Worm (Caenorhabditis elegans) whole organism, L1 larva: ENCODE data around the gene W08F4.10.
"Not testable (repeated sequence)": the region's sequence is repeated elsewhere in the genome, so short reads cannot be mapped to it uniquely, and the experiment has no call there.

Experiments used
- C04F5.9 ChIP-seq: sonication (generic microtip); optimal IDR thresholded peaks from 2 replicates; lab custom pipeline; 2016; ENCODE audit warnings: missing genetic modification characterization, missing compliant biosample characterization
- alr-1 ChIP-seq: fragments of 200-800 bp; sonication (Bioruptor generic); optimal IDR thresholded peaks from 2 replicates; lab custom pipeline; 2018; ENCODE audit warnings: borderline replicate concordance, mild to moderate bottlenecking, missing genetic modification characterization, missing compliant biosample characterization
- aly-2 ChIP-seq: fragments of 150-350 bp; optimal IDR thresholded peaks from 2 replicates; lab custom pipeline; 2014; ENCODE audit warnings: missing biosample characterization, missing genetic modification characterization
- blmp-1 ChIP-seq: fragments of 150-350 bp; optimal IDR thresholded peaks from 2 replicates; lab custom pipeline; 2014; ENCODE audit warnings: missing biosample characterization, missing genetic modification characterization
- ceh-63 ChIP-seq: fragments of 200-800 bp; sonication (Bioruptor generic); optimal IDR thresholded peaks from 2 replicates; lab custom pipeline; 2018; ENCODE audit warnings: mild to moderate bottlenecking, missing genetic modification characterization, missing compliant biosample characterization
- ceh-88 ChIP-seq: fragments of 200-800 bp; sonication (Bioruptor generic); IDR thresholded peaks from 2 replicates; pipeline ENCODE4 v1.3.6; 2022; ENCODE audit warnings: missing genetic modification characterization, missing compliant biosample characterization
- efl-3 ChIP-seq: fragments of 200-800 bp; sonication (Bioruptor generic); optimal IDR thresholded peaks from 2 replicates; lab custom pipeline; 2018; ENCODE audit warnings: mild to moderate bottlenecking, missing genetic modification characterization, missing compliant biosample characterization
- elt-2 ChIP-seq: sonication (generic microtip); optimal IDR thresholded peaks from 2 replicates; lab custom pipeline; 2016; ENCODE audit warnings: missing genetic modification characterization, mild to moderate bottlenecking, inconsistent platforms, missing compliant biosample characterization, missing genetic modification reagents
- hlh-17 ChIP-seq: fragments of 200-800 bp; sonication (Bioruptor generic); optimal IDR thresholded peaks from 2 replicates; lab custom pipeline; 2018; ENCODE audit warnings: missing genetic modification characterization, mild to moderate bottlenecking, missing compliant biosample characterization, moderate library complexity, borderline replicate concordance
- hlh-4 ChIP-seq: sonication (generic microtip); optimal IDR thresholded peaks from 2 replicates; lab custom pipeline; 2016; ENCODE audit warnings: mild to moderate bottlenecking, missing genetic modification characterization, missing compliant biosample characterization
- isw-1 ChIP-seq: fragments of 200-800 bp; sonication (Bioruptor generic); IDR thresholded peaks from 2 replicates; pipeline ENCODE4 v1.3.6; 2022; ENCODE audit warnings: missing genetic modification characterization, missing compliant biosample characterization
- jun-1 ChIP-seq: fragments of 150-350 bp; optimal IDR thresholded peaks from 2 replicates; lab custom pipeline; 2014; ENCODE audit warnings: missing biosample characterization, missing genetic modification reagents, missing genetic modification characterization
- lin-13 ChIP-seq: fragments of 150-350 bp; optimal IDR thresholded peaks from 2 replicates; lab custom pipeline; 2014; ENCODE audit warnings: missing biosample characterization, missing genetic modification reagents, missing genetic modification characterization
- lin-14 ChIP-seq: fragments of 200-800 bp; sonication (Bioruptor generic); optimal IDR thresholded peaks from 2 replicates; lab custom pipeline; 2018; ENCODE audit warnings: mild to moderate bottlenecking, missing genetic modification characterization, moderate library complexity, missing compliant biosample characterization
- lin-35 ChIP-seq, 2 experiments: fragments of 150-350 bp; optimal IDR thresholded peaks; 2 replicates each; lab custom pipeline; 2014; ENCODE audit warnings: missing biosample characterization in 2 of 2, missing genetic modification characterization in 2 of 2, missing genetic modification reagents in 2 of 2
- lir-3 ChIP-seq: sonication (generic microtip); optimal IDR thresholded peaks from 2 replicates; lab custom pipeline; 2016; ENCODE audit warnings: mild to moderate bottlenecking, missing genetic modification characterization, moderate library complexity, missing compliant biosample characterization; ENCODE audit not compliant: poor library complexity
- lsy-2 ChIP-seq, 2 experiments: fragments of 150-350 bp; optimal IDR thresholded peaks; 2 replicates each; lab custom pipeline; 2014; ENCODE audit warnings: missing biosample characterization in 2 of 2, missing genetic modification characterization in 2 of 2
- mab-9 ChIP-seq: fragments of 200-800 bp; sonication (Bioruptor generic); IDR thresholded peaks from 2 replicates; pipeline ENCODE4 v1.3.6; 2022; ENCODE audit warnings: missing genetic modification reagents, missing genetic modification characterization, missing compliant biosample characterization
- mdl-1 ChIP-seq, 2 experiments: fragments of 150-350 bp; optimal IDR thresholded peaks; 2 replicates each; lab custom pipeline; 2014 to 2017; ENCODE audit warnings: missing biosample characterization in 2 of 2, missing genetic modification characterization in 2 of 2, inconsistent platforms in 1 of 2
- mef-2 ChIP-seq: fragments of 150-350 bp; optimal IDR thresholded peaks from 2 replicates; lab custom pipeline; 2014; ENCODE audit warnings: missing biosample characterization, missing genetic modification characterization
- nhr-12 ChIP-seq: sonication (generic microtip); optimal IDR thresholded peaks from 2 replicates; lab custom pipeline; 2017; ENCODE audit warnings: missing biosample characterization, missing genetic modification characterization
- nhr-28 ChIP-seq: fragments of 150-350 bp; optimal IDR thresholded peaks from 2 replicates; lab custom pipeline; 2014; ENCODE audit warnings: missing biosample characterization, missing genetic modification characterization
- nhr-84 ChIP-seq: sonication (generic microtip); optimal IDR thresholded peaks from 2 replicates; lab custom pipeline; 2017; ENCODE audit warnings: missing biosample characterization, missing genetic modification characterization
- pag-3 ChIP-seq: sonication (generic microtip); optimal IDR thresholded peaks from 2 replicates; lab custom pipeline; 2017; ENCODE audit warnings: missing genetic modification characterization, mild to moderate bottlenecking, missing compliant biosample characterization, antibody characterized with exemption, borderline replicate concordance; ENCODE audit not compliant: insufficient read depth
- rnt-1 ChIP-seq: sonication (generic microtip); optimal IDR thresholded peaks from 2 replicates; lab custom pipeline; 2016; ENCODE audit warnings: mild to moderate bottlenecking, missing genetic modification characterization, moderate library complexity, missing compliant biosample characterization
- sptf-1 ChIP-seq: fragments of 150-350 bp; optimal IDR thresholded peaks from 2 replicates; lab custom pipeline; 2014; ENCODE audit warnings: missing biosample characterization, missing genetic modification characterization
- sup-37 ChIP-seq: fragments of 200-800 bp; sonication (Bioruptor generic); optimal IDR thresholded peaks from 2 replicates; lab custom pipeline; 2018; ENCODE audit warnings: mild to moderate bottlenecking, missing genetic modification characterization, missing compliant biosample characterization
- unc-86 ChIP-seq: sonication (generic microtip); optimal IDR thresholded peaks from 2 replicates; lab custom pipeline; 2016; ENCODE audit warnings: missing genetic modification characterization, missing compliant biosample characterization
- xbp-1 ChIP-seq: sonication (generic microtip); optimal IDR thresholded peaks from 2 replicates; lab custom pipeline; 2016; ENCODE audit warnings: missing genetic modification characterization, missing compliant biosample characterization
- zag-1 ChIP-seq: fragments of 150-350 bp; optimal IDR thresholded peaks from 2 replicates; lab custom pipeline; 2014; ENCODE audit warnings: missing biosample characterization, missing genetic modification characterization
- zip-4 ChIP-seq: fragments of 200-800 bp; sonication (Bioruptor generic); optimal IDR thresholded peaks from 2 replicates; lab custom pipeline; 2018; ENCODE audit warnings: mild to moderate bottlenecking, missing genetic modification characterization, moderate library complexity, missing compliant biosample characterization
- ztf-4 ChIP-seq: fragments of 150-350 bp; optimal IDR thresholded peaks from 2 replicates; lab custom pipeline; 2014; ENCODE audit warnings: missing biosample characterization, missing genetic modification characterization

Gene W08F4.10

DNA sequence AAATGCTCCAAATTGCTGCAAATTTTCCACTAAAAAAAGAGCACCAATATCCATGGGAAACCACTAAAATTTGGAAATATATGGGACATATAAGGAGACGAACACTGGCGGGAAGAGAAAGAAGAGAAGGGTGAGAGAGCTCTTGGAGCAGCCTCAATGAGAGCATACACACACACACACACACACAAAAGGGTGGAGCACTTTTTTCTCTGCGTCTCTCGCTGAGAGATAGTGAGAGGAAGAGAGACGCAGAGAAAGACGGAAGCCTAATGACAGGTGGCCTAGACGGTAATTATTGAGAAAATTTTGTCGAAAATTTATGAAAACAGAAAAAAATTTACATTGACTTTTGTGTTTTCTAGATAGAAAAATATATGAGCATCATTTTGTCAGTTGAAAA, 31.5 kb upstream of the W08F4.10 start (continued):
- no peak for TF ChIP-seq hlh-4 (tag; lab: Kevin White, UChicago)
- no peak for TF ChIP-seq jun-1 (tag; lab: Kevin White, UChicago)
- no peak for TF ChIP-seq efl-3 (GFP tag; lab: Kevin White, UChicago)
- no peak for TF ChIP-seq ceh-63
- TF ChIP-seq ceh-88: no peak
- TF ChIP-seq hlh-17 (GFP tag; lab: Kevin White, UChicago): no peak
- no peak for TF ChIP-seq zip-4 (GFP tag; lab: Kevin White, UChicago)

- TF ChIP-seq C04F5.9 (no peak), isw-1 (no peak), mab-9 (GFP tag; lab: Robert Waterston, UW) (no peak), xbp-1 (tag; lab: Kevin White, UChicago) (no peak), lin-35 (GFP tag; optimal IDR thresholded peaks at IDR 0.05; lab: Kevin White, UChicago) (peak in 1 of 2 experiments; percentile 18), pag-3 (tag; lab: Kevin White, UChicago) (no peak), lsy-2 (tag; optimal IDR thresholded peaks at IDR 0.05; lab: Kevin White, UChicago) (no peak), elt-2 (tag; lab: Kevin White, UChicago) (peak; percentile 15), nhr-12 (tag; lab: Kevin White, UChicago) (no peak), mef-2 (tag; lab: Kevin White, UChicago) (no peak)
Observed at ce11 chrII:621141-621540, 30.1 kb upstream of the W08F4.10 start.

DNA sequence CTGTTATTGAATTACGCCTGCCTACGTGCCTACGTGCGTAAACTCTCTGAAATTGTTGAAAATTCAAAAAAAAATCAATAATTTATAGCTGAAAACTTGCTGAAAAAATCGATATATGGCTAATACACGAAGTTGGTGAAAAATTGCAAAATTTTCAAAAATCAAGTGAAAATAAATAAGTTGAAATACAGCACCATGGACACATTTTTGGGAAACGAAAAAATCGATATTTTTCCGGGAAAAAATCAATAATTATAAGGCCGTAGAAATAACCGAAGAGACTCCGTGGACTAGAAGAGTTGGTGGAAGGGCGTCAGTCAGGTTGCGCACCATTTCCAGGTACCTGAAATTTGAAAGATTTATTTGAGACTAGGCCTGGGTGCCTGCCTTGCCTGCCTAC, 23.7 kb upstream of the W08F4.10 start:
- TF ChIP-seq lin-13 (GFP tag; lab: Kevin White, UChicago) (no peak), zip-4 (GFP tag; lab: Kevin White, UChicago) (no peak), mab-9 (GFP tag; lab: Robert Waterston, UW) (no peak), ceh-63 (no peak), jun-1 (tag; lab: Kevin White, UChicago) (no peak), ztf-4 (tag; lab: Kevin White, UChicago) (no peak), lin-14 (GFP tag; lab: Kevin White, UChicago) (no peak), sup-37 (no peak), lir-3 (tag; lab: Kevin White, UChicago) (no peak), mdl-1 (tag; optimal IDR thresholded peaks at IDR 0.05; lab: Kevin White, UChicago) (no peak), rnt-1 (tag; lab: Kevin White, UChicago) (no peak), sptf-1 (tag; lab: Kevin White, UChicago) (no peak), zag-1 (tag; lab: Kevin White, UChicago) (no peak), unc-86 (tag; lab: Kevin White, UChicago) (no peak), nhr-84 (tag; lab: Kevin White, UChicago) (no peak), blmp-1 (tag; lab: Kevin White, UChicago) (no peak), nhr-28 (tag; lab: Kevin White, UChicago) (no peak)
- TF ChIP-seq, all 84 proteins: peak for 0

DNA sequence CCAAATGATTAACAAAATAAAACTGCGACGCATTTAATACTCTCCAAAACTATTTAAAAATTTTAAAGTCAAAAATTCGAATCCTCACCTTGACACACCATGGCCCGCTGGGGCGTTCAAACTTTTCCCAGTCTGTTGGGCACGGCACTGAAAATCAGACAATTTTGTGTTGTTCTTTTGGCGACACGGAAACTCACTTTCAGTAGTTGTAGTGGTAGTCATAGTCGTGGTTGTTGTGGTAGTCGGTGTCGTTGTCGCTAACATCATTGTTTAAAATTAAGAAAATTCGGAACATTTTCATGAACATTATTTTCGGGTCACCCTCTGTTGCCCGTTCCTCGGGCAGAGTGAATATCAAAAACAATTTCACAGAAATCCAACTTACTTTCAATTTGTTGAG, 21.4 kb upstream of the W08F4.10 start, which contains the start of gene clec-118:
Gene clec-118, minus strand, starts transcription at position 101 of the 400 bp plus-strand sequence.
- TF ChIP-seq rnt-1 (tag; lab: Kevin White, UChicago); hlh-17 (GFP tag; lab: Kevin White, UChicago); elt-2 (tag; lab: Kevin White, UChicago): not testable (repeated sequence)
- TF ChIP-seq, all 84 proteins: peak for 0; not testable (repeated sequence) for 84

ce11 chrII:608757-609156, 17.7 kb upstream of the W08F4.10 start, which contains the start of gene W04H10.1:
W04H10.1 (plus strand) TSS chrII:609057.
- TF ChIP-seq alr-1 (tag; lab: Kevin White, UChicago) (no peak), aly-2 (tag; lab: Kevin White, UChicago) (no peak)
